Fruit fly (Drosophila melanogaster): ENCODE data around the gene CG14374.

Gene CG14374

dm6 chr3R:13390490-13390889 is 6.5 kb downstream of the CG14374 start (continued):
- TF ChIP-seq CG12942 (GFP tag; optimal IDR thresholded peaks at IDR 0.05) = no peak
- no peak for TF ChIP-seq CG3838 (GFP tag; optimal IDR thresholded peaks at IDR 0.05)
- no peak for TF ChIP-seq zfh1 (GFP tag; IDR thresholded peaks at IDR 0.05)
- TF ChIP-seq wek (GFP tag; optimal IDR thresholded peaks at IDR 0.05) = no peak
- TF ChIP-seq lilli (GFP tag; optimal IDR thresholded peaks at IDR 0.05) = no peak

dm6 chr3R:13388160-13388870 is 8.6 kb downstream of the CG14374 start, which contains the start of gene CG9799:
Gene CG9799 (minus strand): TSS chr3R:13388709.
- TF ChIP-seq tna (GFP tag; IDR thresholded peaks at IDR 0.05; ENCODE audit: partially characterized antibody) = 0 out of 2 replicates have a peak, but pooled peaks have one; percentile 8
- peak; percentile 22 for TF ChIP-seq CG10267 (tag; optimal IDR thresholded peaks at IDR 0.05)
- TF ChIP-seq stwl (tag; optimal IDR thresholded peaks at IDR 0.05) = peak; percentile 63
- peak; percentile 32 for TF ChIP-seq trem (tag; optimal IDR thresholded peaks at IDR 0.05)
- peak; percentile 92 for TF ChIP-seq Dp (GFP tag; optimal IDR thresholded peaks at IDR 0.05)
- TF ChIP-seq sens (GFP tag) = peak; percentile 36
- TF ChIP-seq CG32532 (GFP tag; IDR thresholded peaks at IDR 0.05) = peak; percentile 56
- no peak for TF ChIP-seq zfh2 (GFP tag; optimal IDR thresholded peaks at IDR 0.05)
- peak; percentile 93 for TF ChIP-seq Max (GFP tag; optimal IDR thresholded peaks at IDR 0.05)
- no peak for TF ChIP-seq dysf (GFP tag; IDR thresholded peaks at IDR 0.05)
- TF ChIP-seq CG11695 (GFP tag; IDR thresholded peaks at IDR 0.05) = no peak
- peak; percentile 41 for TF ChIP-seq Ets97D (GFP tag; optimal IDR thresholded peaks at IDR 0.05)
- no peak for TF ChIP-seq ftz-f1 (GFP tag; optimal IDR thresholded peaks at IDR 0.05)
- TF ChIP-seq CG14710 (tag; optimal IDR thresholded peaks at IDR 0.05) = peak; percentile 38
- 0 out of 2 replicates have a peak, but pooled peaks have one; percentile 21 for TF ChIP-seq ara (GFP tag; IDR thresholded peaks at IDR 0.05)
- TF ChIP-seq gfzf (GFP tag; optimal IDR thresholded peaks at IDR 0.05) = peak; percentile 77
- TF ChIP-seq scrt (GFP tag; optimal IDR thresholded peaks at IDR 0.05) = peak; percentile 9
- no peak for TF ChIP-seq GATAe (GFP tag; conservative IDR thresholded peaks at IDR 0.05)
- 0 out of 2 replicates have a peak, but pooled peaks have one; percentile 10 for TF ChIP-seq CG17612 (GFP tag; IDR thresholded peaks at IDR 0.05)
- TF ChIP-seq MESR4 (GFP tag; optimal IDR thresholded peaks at IDR 0.05) = peak; percentile 71
- TF ChIP-seq Dbx (GFP tag; IDR thresholded peaks at IDR 0.05) = 0 out of 3 replicates have a peak, but pooled peaks have one; percentile 17
- TF ChIP-seq bbx (GFP tag; IDR thresholded peaks at IDR 0.05; ENCODE audit: partially characterized antibody) = 0 out of 2 replicates have a peak, but pooled peaks have one; percentile 26
- TF ChIP-seq crp (GFP tag; optimal IDR thresholded peaks at IDR 0.05) = peak in 1 of 2 experiments; percentile 54
- no peak for TF ChIP-seq lov (optimal IDR thresholded peaks at IDR 0.05)
- TF ChIP-seq lov (GFP tag; IDR thresholded peaks at IDR 0.05) = peak; percentile 90
- peak; percentile 44; the same call in 1 of the 2 replicates for TF ChIP-seq unc-4 (GFP tag; IDR thresholded peaks at IDR 0.05; ENCODE audit: partially characterized antibody)
- peak; percentile 51 for TF ChIP-seq Abd-B (GFP tag; optimal IDR thresholded peaks at IDR 0.05)
- peak; percentile 72 for TF ChIP-seq pzg (GFP tag; optimal IDR thresholded peaks at IDR 0.05)
- peak; percentile 92 for TF ChIP-seq dm (GFP tag; optimal IDR thresholded peaks at IDR 0.05)
- TF ChIP-seq zen2 (GFP tag; IDR thresholded peaks at IDR 0.05; ENCODE audit: partially characterized antibody) = peak; percentile 9; the same call in 1 of the 3 replicates
- no peak for TF ChIP-seq fd3F (GFP tag; optimal IDR thresholded peaks at IDR 0.05)
- TF ChIP-seq onecut (GFP tag; IDR thresholded peaks at IDR 0.05) = peak; percentile 70
- 0 out of 3 replicates have a peak, but pooled peaks have one; percentile 14 for TF ChIP-seq CG2889 (GFP tag; IDR thresholded peaks at IDR 0.05)
- peak; percentile 98 for TF ChIP-seq wek (GFP tag; optimal IDR thresholded peaks at IDR 0.05)
- 0 out of 3 replicates have a peak, but pooled peaks have one; percentile 32 for TF ChIP-seq CG34224 (GFP tag; IDR thresholded peaks at IDR 0.05; ENCODE audit: partially characterized antibody)
- TF ChIP-seq CG11504 (tag; optimal IDR thresholded peaks at IDR 0.05) = peak; percentile 95
- no peak for TF ChIP-seq CG9876 (GFP tag; optimal IDR thresholded peaks at IDR 0.05)
- peak; percentile 50; the same call in 1 of the 2 replicates for TF ChIP-seq Awh (GFP tag; IDR thresholded peaks at IDR 0.05)
- peak; percentile 79 for TF ChIP-seq twi (tag; optimal IDR thresholded peaks at IDR 0.05)
- TF ChIP-seq CG31224 (GFP tag; IDR thresholded peaks at IDR 0.05) = no peak
- 0 out of 2 replicates have a peak, but pooled peaks have one; percentile 14 for TF ChIP-seq sna (GFP tag; IDR thresholded peaks at IDR 0.05; ENCODE audit: partially characterized antibody)
- peak; percentile 24 for TF ChIP-seq BEAF-32 (GFP tag; optimal IDR thresholded peaks at IDR 0.05)

All from whole organism, embryonic.